Worm (Caenorhabditis elegans): ENCODE data around the gene D2045.8.

The D2045.8 gene

DNA sequence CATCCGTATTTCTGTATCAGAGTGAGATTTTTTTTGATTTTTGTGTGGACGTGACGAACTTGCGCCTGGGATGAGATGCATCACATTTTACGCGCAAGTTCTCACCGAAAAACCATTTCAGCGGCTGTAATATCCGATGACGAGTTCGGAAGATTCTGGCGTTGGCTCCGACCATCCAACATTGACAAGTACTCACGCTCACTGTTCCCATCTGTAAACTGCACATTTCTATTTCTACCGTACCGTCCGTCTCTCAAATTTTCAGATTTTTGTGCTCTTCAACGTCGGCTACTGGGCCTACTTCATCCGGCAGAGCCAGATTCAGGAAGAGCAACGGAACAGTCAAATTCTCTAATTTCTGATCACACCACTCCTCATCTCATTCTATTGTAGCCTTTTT lies 45.4 kb downstream of the D2045.8 start:
- TF ChIP-seq ceh-63 (GFP tag; optimal IDR thresholded peaks at IDR 0.05) (no peak), efl-1 (optimal IDR thresholded peaks at IDR 0.05) (no peak), efl-1 (GFP tag; optimal IDR thresholded peaks at IDR 0.05 in 1 of 2) (peak in 1 of 2 experiments; percentile 79), aha-1 (tag; optimal IDR thresholded peaks at IDR 0.05) (no peak), ceh-82 (tag; optimal IDR thresholded peaks at IDR 0.05) (no peak), lin-14 (GFP tag; optimal IDR thresholded peaks at IDR 0.05) (no peak)

DNA sequence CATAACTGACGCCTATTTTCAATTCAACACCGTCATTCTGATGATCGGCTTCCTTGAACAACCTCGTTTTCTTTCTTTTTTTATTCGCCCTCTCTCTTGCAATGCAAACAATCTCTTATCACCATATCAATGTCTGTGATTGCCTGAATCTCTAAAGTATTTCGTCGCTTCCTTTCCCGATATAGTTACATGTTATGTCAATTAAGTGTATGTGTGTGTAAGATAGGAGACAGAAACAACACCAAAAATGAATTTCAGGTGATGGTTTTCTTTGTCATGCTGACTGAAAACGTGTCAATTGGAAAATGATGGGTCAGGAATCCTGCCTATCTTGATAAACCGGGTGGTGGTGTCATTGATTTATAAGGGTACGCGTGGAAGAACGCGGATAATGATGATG lies 51.2 kb downstream of the D2045.8 start:
- TF ChIP-seq snu-23 (GFP tag; optimal IDR thresholded peaks at IDR 0.05) = peak; percentile 36
- TF ChIP-seq lsy-2 (tag; optimal IDR thresholded peaks at IDR 0.05) = peak in 1 of 2 experiments; percentile 26
- TF ChIP-seq mep-1 (tag; optimal IDR thresholded peaks at IDR 0.05) = peak; percentile 44
- TF ChIP-seq elt-3 (tag; optimal IDR thresholded peaks at IDR 0.05) = peak in 5 of 6 experiments; percentile 48 to 95 (median 70)
- TF ChIP-seq lin-14 (GFP tag; optimal IDR thresholded peaks at IDR 0.05) = peak; percentile 59
- peak; percentile 14 for TF ChIP-seq blmp-1 (tag; optimal IDR thresholded peaks at IDR 0.05)
- peak; percentile 26 for TF ChIP-seq nhr-90 (tag; optimal IDR thresholded peaks at IDR 0.05; ENCODE audit: poor library complexity)
- peak in 1 of 2 experiments; percentile 72 for TF ChIP-seq lin-35 (GFP tag; optimal IDR thresholded peaks at IDR 0.05)
- TF ChIP-seq elt-2 (tag; optimal IDR thresholded peaks at IDR 0.05) = peak; percentile 76
- no peak for TF ChIP-seq efl-1 (optimal IDR thresholded peaks at IDR 0.05)
- peak in 1 of 2 experiments; percentile 91 for TF ChIP-seq efl-1 (GFP tag; optimal IDR thresholded peaks at IDR 0.05 in 1 of 2)
- TF ChIP-seq aha-1 (tag; optimal IDR thresholded peaks at IDR 0.05) = no peak
- TF ChIP-seq nhr-20 (tag; optimal IDR thresholded peaks at IDR 0.05) = peak; percentile 28
- peak; percentile 69 for TF ChIP-seq nhr-85 (tag)
- peak; percentile 23 for TF ChIP-seq nhr-71 (tag; optimal IDR thresholded peaks at IDR 0.05)
- peak; percentile 62 for TF ChIP-seq jun-1 (tag; optimal IDR thresholded peaks at IDR 0.05)
- TF ChIP-seq mdl-1 (tag; optimal IDR thresholded peaks at IDR 0.05) = peak in 1 of 2 experiments; percentile 45
- no peak for TF ChIP-seq ceh-8 (GFP tag; optimal IDR thresholded peaks at IDR 0.05)
- TF ChIP-seq fkh-8 (tag; optimal IDR thresholded peaks at IDR 0.05) = no peak
- no peak for TF ChIP-seq skn-1 (tag; optimal IDR thresholded peaks at IDR 0.05)
